Worm (Caenorhabditis elegans) whole organism, L2 larva: ENCODE results near the gene mlp-1.

Experiments
- C34F6.9 ChIP-seq: fragments of 150-350 bp; optimal IDR thresholded peaks from 2 replicates; lab custom pipeline; 2014; ENCODE audit warnings: missing biosample characterization, missing genetic modification characterization
- F13H6.1 ChIP-seq: sonication (generic microtip); optimal IDR thresholded peaks from 2 replicates; lab custom pipeline; 2016; ENCODE audit warnings: missing genetic modification characterization, missing compliant biosample characterization
- ZK546.5 ChIP-seq: sonication (generic microtip); optimal IDR thresholded peaks from 2 replicates; lab custom pipeline; 2017; ENCODE audit warnings: missing biosample characterization, missing genetic modification characterization
- ama-1 ChIP-seq: fragments of 150-350 bp; optimal IDR thresholded peaks from 2 replicates; lab custom pipeline; 2018; ENCODE audit warnings: inconsistent platforms
- crh-2 ChIP-seq: sonication (generic microtip); optimal IDR thresholded peaks from 2 replicates; lab custom pipeline; 2017; ENCODE audit warnings: missing biosample characterization, missing genetic modification characterization
- dmd-4 ChIP-seq: sonication (generic microtip); optimal IDR thresholded peaks from 2 replicates; lab custom pipeline; 2017; ENCODE audit warnings: missing biosample characterization, missing genetic modification characterization
- egl-27 ChIP-seq: sonication (generic microtip); optimal IDR thresholded peaks from 3 replicates; lab custom pipeline; 2017; ENCODE audit warnings: missing biosample characterization, missing genetic modification reagents, missing genetic modification characterization
- elt-1 ChIP-seq: fragments of 150-350 bp; optimal IDR thresholded peaks from 2 replicates; lab custom pipeline; 2014; ENCODE audit warnings: missing biosample characterization, missing genetic modification characterization
- elt-3 ChIP-seq: sonication (generic microtip); optimal IDR thresholded peaks from 2 replicates; lab custom pipeline; 2017; ENCODE audit warnings: missing biosample characterization, missing genetic modification characterization
- fos-1 ChIP-seq: fragments of 150-350 bp; optimal IDR thresholded peaks from 2 replicates; lab custom pipeline; 2014; ENCODE audit warnings: missing biosample characterization, missing genetic modification characterization
- gmeb-1 ChIP-seq: fragments of 150-350 bp; optimal IDR thresholded peaks from 2 replicates; lab custom pipeline; 2014; ENCODE audit warnings: missing biosample characterization, missing genetic modification characterization
- lin-11 ChIP-seq: fragments of 150-350 bp; sonication (generic microtip); optimal IDR thresholded peaks from 2 replicates; lab custom pipeline; 2014; ENCODE audit warnings: missing biosample characterization, missing genetic modification characterization, inconsistent platforms, mixed read lengths
- lin-13 ChIP-seq: fragments of 150-350 bp; optimal IDR thresholded peaks from 2 replicates; lab custom pipeline; 2014; ENCODE audit warnings: missing biosample characterization, missing genetic modification reagents, missing genetic modification characterization
- lin-39 ChIP-seq: fragments of 150-350 bp; optimal IDR thresholded peaks from 2 replicates; lab custom pipeline; 2014; ENCODE audit warnings: missing biosample characterization, missing genetic modification reagents, missing genetic modification characterization
- lsy-2 ChIP-seq, 2 experiments: fragments of 150-350 bp in 1 of 2; sonication (generic microtip) in 1 of 2; optimal IDR thresholded peaks; 2 replicates each; lab custom pipeline; 2014 to 2017; ENCODE audit warnings: missing biosample characterization in 2 of 2, missing genetic modification characterization in 2 of 2
- mab-5 ChIP-seq: fragments of 150-350 bp; optimal IDR thresholded peaks from 2 replicates; lab custom pipeline; 2014; ENCODE audit warnings: missing biosample characterization, missing genetic modification characterization
- mbf-1 ChIP-seq: sonication (generic microtip); optimal IDR thresholded peaks from 2 replicates; lab custom pipeline; 2017; ENCODE audit warnings: missing biosample characterization, missing genetic modification characterization
- mdl-1 ChIP-seq, 2 experiments: fragments of 150-350 bp in 1 of 2; sonication (generic microtip) in 1 of 2; optimal IDR thresholded peaks; 2 replicates each; lab custom pipeline; 2017; ENCODE audit warnings: missing biosample characterization in 2 of 2, missing genetic modification characterization in 2 of 2
- nhr-10 ChIP-seq: sonication (generic microtip); optimal IDR thresholded peaks from 2 replicates; lab custom pipeline; 2017; ENCODE audit warnings: missing biosample characterization, missing genetic modification characterization
- nhr-11 ChIP-seq: fragments of 150-350 bp; optimal IDR thresholded peaks from 2 replicates; lab custom pipeline; 2014; ENCODE audit warnings: missing biosample characterization, missing genetic modification characterization
- nhr-12 ChIP-seq: fragments of 150-350 bp; optimal IDR thresholded peaks from 2 replicates; lab custom pipeline; 2014; ENCODE audit warnings: missing biosample characterization, missing genetic modification characterization
- nhr-129 ChIP-seq: fragments of 150-350 bp; optimal IDR thresholded peaks from 2 replicates; lab custom pipeline; 2014; ENCODE audit warnings: missing biosample characterization, missing genetic modification characterization
- nhr-21 ChIP-seq: fragments of 150-350 bp; optimal IDR thresholded peaks from 2 replicates; lab custom pipeline; 2014; ENCODE audit warnings: missing biosample characterization, missing genetic modification characterization
- nhr-25 ChIP-seq: fragments of 150-350 bp; sonication (generic microtip); optimal IDR thresholded peaks from 3 replicates; lab custom pipeline; 2014; ENCODE audit warnings: missing biosample characterization, missing genetic modification characterization
- nhr-6 ChIP-seq: fragments of 150-350 bp; optimal IDR thresholded peaks from 2 replicates; lab custom pipeline; 2014; ENCODE audit warnings: missing biosample characterization, missing genetic modification characterization
- peb-1 ChIP-seq: fragments of 150-350 bp; optimal IDR thresholded peaks from 2 replicates; lab custom pipeline; 2014; ENCODE audit warnings: missing biosample characterization, missing genetic modification characterization
- sem-4 ChIP-seq: fragments of 150-350 bp; optimal IDR thresholded peaks from 2 replicates; lab custom pipeline; 2014; ENCODE audit warnings: missing biosample characterization, missing genetic modification reagents, missing genetic modification characterization
- skn-1 ChIP-seq: sonication (generic microtip); optimal IDR thresholded peaks from 2 replicates; lab custom pipeline; 2017; ENCODE audit warnings: missing biosample characterization, missing genetic modification characterization
- sma-3 ChIP-seq: sonication (generic microtip); optimal IDR thresholded peaks from 2 replicates; lab custom pipeline; 2016; ENCODE audit warnings: missing genetic modification reagents, missing genetic modification characterization, missing compliant biosample characterization
- sma-9 ChIP-seq, 2 experiments: fragments of 150-350 bp in 1 of 2; sonication (generic microtip) in 1 of 2; optimal IDR thresholded peaks; 2 replicates each; lab custom pipeline; 2014 to 2016; ENCODE audit warnings: missing genetic modification characterization in 2 of 2, mild to moderate bottlenecking in 1 of 2, missing biosample characterization in 1 of 2, missing compliant biosample characterization in 1 of 2, missing genetic modification reagents in 1 of 2, moderate library complexity in 1 of 2
- unc-39 ChIP-seq: fragments of 150-350 bp; optimal IDR thresholded peaks from 2 replicates; lab custom pipeline; 2014; ENCODE audit warnings: missing biosample characterization, missing genetic modification characterization
- unc-55 ChIP-seq: fragments of 150-350 bp; sonication (generic microtip); optimal IDR thresholded peaks from 3 replicates; lab custom pipeline; 2014; ENCODE audit warnings: missing biosample characterization, missing genetic modification reagents, missing genetic modification characterization
- zag-1 ChIP-seq: fragments of 150-350 bp; optimal IDR thresholded peaks from 2 replicates; lab custom pipeline; 2014; ENCODE audit warnings: missing biosample characterization, missing genetic modification characterization
- ztf-1 ChIP-seq: fragments of 200-800 bp; sonication (Bioruptor generic); conservative IDR thresholded peaks from 2 replicates; pipeline ENCODE4 v1.3.6; 2022; ENCODE audit warnings: missing genetic modification characterization, missing compliant biosample characterization
- ztf-4 ChIP-seq: fragments of 150-350 bp; optimal IDR thresholded peaks from 2 replicates; lab custom pipeline; 2014; ENCODE audit warnings: missing biosample characterization, missing genetic modification characterization

mlp-1 gene

DNA sequence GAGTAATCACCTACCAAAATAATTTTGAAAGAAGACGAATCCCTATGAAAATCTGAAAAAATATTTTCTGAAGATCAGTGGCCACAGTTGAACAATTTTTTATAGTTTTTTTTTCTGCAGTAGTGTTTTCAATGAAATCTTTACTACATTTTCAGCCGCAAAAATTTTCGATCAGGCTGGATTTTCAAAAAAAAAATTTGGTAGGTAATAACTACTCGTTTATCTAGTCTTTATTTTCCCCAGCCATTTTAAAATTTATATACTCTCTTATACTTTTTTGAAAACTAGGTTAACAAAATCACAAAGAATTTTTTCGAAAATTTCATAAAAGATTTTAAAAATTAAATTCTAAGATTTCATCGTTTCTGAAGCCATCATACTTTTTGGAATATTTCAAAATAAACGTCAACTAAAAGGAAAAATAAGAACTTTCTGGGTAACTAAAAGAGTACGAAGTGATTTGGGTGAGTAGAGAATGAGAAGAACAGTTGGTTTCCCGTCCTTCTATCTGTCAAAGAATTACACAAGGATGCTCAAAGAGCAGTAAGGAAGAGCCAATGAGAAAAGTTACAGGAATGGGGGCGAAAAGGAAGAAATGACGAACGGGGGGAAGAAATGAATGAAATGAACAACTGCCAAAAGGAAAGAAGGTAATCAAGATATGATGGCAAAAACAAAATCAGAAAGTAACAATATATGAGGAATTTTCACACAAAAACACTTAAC is at the start of gene mlp-1:
Gene mlp-1, minus strand, starts transcription at position 51 of the 726 bp plus-strand sequence.
- no peak for TF ChIP-seq skn-1 (tag; lab: Kevin White, UChicago)
- no peak for TF ChIP-seq elt-1 (tag; lab: Kevin White, UChicago)
- TF ChIP-seq elt-3 (tag; lab: Kevin White, UChicago) = no peak
- TF ChIP-seq lin-11 = no peak
- TF ChIP-seq nhr-10 (tag; lab: Kevin White, UChicago) = no peak
- TF ChIP-seq sma-9 (GFP tag; optimal IDR thresholded peaks at IDR 0.05; lab: Kevin White, UChicago) = no peak
- no peak for TF ChIP-seq sma-9 (tag; optimal IDR thresholded peaks at IDR 0.05; lab: Kevin White, UChicago)
- no peak for TF ChIP-seq crh-2 (tag; lab: Kevin White, UChicago)
- TF ChIP-seq lin-13 (GFP tag; lab: Kevin White, UChicago) = no peak
- TF ChIP-seq lsy-2 (tag; optimal IDR thresholded peaks at IDR 0.05; lab: Kevin White, UChicago) = no peak
- TF ChIP-seq ama-1 (lab: Kevin White, UChicago) = no peak
- TF ChIP-seq egl-27 (tag; lab: Kevin White, UChicago) = no peak
- TF ChIP-seq fos-1 (tag; lab: Kevin White, UChicago) = no peak
- no peak for TF ChIP-seq peb-1 (tag; lab: Kevin White, UChicago)
- no peak for TF ChIP-seq nhr-21
- TF ChIP-seq nhr-12 (tag; lab: Kevin White, UChicago) = no peak
- no peak for TF ChIP-seq sem-4 (tag; lab: Kevin White, UChicago)

DNA sequence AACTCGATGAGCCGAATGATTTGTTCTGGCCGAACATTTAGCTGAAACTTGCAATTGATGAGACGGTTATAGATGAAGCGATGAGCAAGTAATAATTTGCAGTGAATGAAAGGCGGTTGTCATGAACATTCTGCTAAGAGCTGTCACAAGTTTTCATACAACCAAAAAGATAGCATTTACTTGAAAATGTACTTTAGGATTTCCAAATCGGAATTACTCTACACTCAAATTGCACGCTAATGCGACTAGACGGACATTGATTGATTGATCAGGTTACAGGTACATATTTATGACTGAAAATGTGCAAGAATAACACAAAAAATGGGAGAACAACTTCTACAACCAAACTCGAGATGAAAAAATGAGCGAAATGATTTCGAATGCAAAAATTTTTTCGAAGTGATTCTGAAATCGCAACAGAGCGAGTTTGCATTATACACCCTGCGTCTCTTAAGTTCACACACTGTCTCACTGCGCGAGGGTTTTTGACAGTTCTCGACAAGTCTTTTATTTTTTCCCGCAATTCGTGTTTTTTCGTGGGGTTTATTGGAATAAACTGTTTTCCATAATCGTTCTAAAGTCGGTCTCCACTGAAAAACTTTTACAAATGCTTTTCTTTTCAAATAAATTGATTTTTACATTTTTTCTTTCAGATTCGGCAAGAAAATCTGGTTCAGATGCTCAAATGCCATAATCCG is 44.8 kb upstream of the mlp-1 start, which contains the start of the genes npp-10 and cyk-3:
Gene npp-10, minus strand, starts transcription at position 51 of the 698 bp plus-strand sequence.
Gene cyk-3, plus strand, starts transcription at position 648 of the 698 bp plus-strand sequence.
- TF ChIP-seq mab-5 = peak; percentile 6
- peak; percentile 77 for TF ChIP-seq C34F6.9
- peak; percentile 2 for TF ChIP-seq nhr-21
- no peak for TF ChIP-seq sem-4 (tag; lab: Kevin White, UChicago)
- TF ChIP-seq nhr-129 (tag; lab: Kevin White, UChicago) = peak; percentile 61
- TF ChIP-seq lin-11 = peak; percentile 0
- TF ChIP-seq lsy-2 (tag; optimal IDR thresholded peaks at IDR 0.05; lab: Kevin White, UChicago) = peak in 1 of 2 experiments; percentile 10
- no peak for TF ChIP-seq ZK546.5 (tag; lab: Kevin White, UChicago)

DNA sequence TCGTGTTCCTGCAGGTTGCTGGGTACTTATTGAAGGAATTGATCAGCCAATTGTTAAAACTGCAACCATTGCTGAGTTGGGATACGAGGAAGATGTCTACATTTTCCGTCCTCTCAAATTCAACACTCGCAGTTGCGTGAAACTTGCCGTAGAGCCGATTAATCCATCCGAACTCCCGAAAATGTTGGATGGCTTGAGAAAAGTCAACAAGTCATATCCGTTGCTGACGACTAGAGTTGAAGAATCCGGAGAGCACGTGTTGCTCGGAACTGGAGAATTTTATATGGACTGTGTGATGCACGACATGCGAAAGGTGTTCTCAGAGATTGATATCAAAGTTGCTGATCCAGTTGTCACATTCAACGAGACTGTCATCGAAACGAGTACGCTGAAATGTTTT is 36.5 kb upstream of the mlp-1 start:
- TF ChIP-seq elt-3 (tag; lab: Kevin White, UChicago) (no peak), nhr-129 (tag; lab: Kevin White, UChicago) (no peak), egl-27 (tag; lab: Kevin White, UChicago) (no peak), mdl-1 (tag; optimal IDR thresholded peaks at IDR 0.05; lab: Kevin White, UChicago) (no peak), gmeb-1 (tag; lab: Kevin White, UChicago) (no peak), mbf-1 (tag; lab: Kevin White, UChicago) (no peak), ztf-4 (no peak), unc-39 (no peak), sma-9 (GFP tag; optimal IDR thresholded peaks at IDR 0.05; lab: Kevin White, UChicago) (no peak), sma-9 (tag; optimal IDR thresholded peaks at IDR 0.05; lab: Kevin White, UChicago) (no peak), dmd-4 (tag; lab: Kevin White, UChicago) (no peak), ztf-1 (GFP tag; lab: Robert Waterston, UW) (no peak), nhr-21 (no peak), C34F6.9 (no peak)
- TF ChIP-seq, all 48 proteins: peak for 0

DNA sequence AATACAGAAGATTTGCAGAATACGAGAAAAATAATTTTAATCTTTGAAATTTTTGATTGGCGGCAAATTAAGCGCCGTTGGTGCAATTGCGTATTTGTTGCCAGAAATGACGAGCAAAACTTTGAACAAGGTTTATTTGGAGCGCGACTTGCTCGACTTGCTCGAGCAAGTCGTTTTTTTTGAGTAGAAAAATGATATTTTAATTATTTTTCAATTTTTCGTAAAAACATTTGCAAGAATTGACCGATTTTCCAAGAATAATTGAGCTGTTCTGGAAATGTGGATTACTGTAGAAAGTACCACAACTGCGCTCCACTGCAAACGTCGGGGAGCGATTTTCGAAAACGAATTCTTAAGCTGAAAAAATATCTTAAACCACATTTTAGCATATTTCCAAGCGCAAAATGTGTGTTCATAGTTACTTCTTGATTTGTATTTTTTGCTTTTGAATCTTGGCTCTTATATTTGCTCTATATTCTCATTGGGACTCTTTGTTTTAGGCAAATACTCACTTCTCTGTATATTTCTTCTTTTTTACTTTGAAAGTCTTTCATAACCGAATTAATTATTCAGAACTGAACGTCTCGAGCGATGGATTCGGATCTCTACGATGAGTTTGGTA is 34.2 kb upstream of the mlp-1 start, which contains the start of the genes gcna-1 and eftu-2:
Gene gcna-1, minus strand, starts transcription at position 96 of the 622 bp plus-strand sequence.
Gene eftu-2, plus strand, starts transcription at position 572 of the 622 bp plus-strand sequence.
- TF ChIP-seq gmeb-1 (tag; lab: Kevin White, UChicago) (peak; percentile 72), nhr-11 (tag; lab: Kevin White, UChicago) (no peak), sma-9 (GFP tag; optimal IDR thresholded peaks at IDR 0.05; lab: Kevin White, UChicago) (no peak), sma-9 (tag; optimal IDR thresholded peaks at IDR 0.05; lab: Kevin White, UChicago) (no peak), zag-1 (tag; lab: Kevin White, UChicago) (no peak), nhr-25 (tag; lab: Kevin White, UChicago) (no peak), sma-3 (GFP tag; lab: Kevin White, UChicago) (peak; percentile 20), lsy-2 (tag; optimal IDR thresholded peaks at IDR 0.05; lab: Kevin White, UChicago) (peak; percentile 76 to 96), lin-39 (tag; lab: Kevin White, UChicago) (no peak), unc-55 (GFP tag; lab: Kevin White, UChicago) (peak; percentile 47), nhr-6 (tag; lab: Kevin White, UChicago) (no peak), nhr-129 (tag; lab: Kevin White, UChicago) (peak; percentile 16), unc-39 (no peak), F13H6.1 (tag; lab: Kevin White, UChicago) (no peak)
